Fruit fly (Drosophila melanogaster): Measurements from ENCODE around the gene CAH6.

DNA sequence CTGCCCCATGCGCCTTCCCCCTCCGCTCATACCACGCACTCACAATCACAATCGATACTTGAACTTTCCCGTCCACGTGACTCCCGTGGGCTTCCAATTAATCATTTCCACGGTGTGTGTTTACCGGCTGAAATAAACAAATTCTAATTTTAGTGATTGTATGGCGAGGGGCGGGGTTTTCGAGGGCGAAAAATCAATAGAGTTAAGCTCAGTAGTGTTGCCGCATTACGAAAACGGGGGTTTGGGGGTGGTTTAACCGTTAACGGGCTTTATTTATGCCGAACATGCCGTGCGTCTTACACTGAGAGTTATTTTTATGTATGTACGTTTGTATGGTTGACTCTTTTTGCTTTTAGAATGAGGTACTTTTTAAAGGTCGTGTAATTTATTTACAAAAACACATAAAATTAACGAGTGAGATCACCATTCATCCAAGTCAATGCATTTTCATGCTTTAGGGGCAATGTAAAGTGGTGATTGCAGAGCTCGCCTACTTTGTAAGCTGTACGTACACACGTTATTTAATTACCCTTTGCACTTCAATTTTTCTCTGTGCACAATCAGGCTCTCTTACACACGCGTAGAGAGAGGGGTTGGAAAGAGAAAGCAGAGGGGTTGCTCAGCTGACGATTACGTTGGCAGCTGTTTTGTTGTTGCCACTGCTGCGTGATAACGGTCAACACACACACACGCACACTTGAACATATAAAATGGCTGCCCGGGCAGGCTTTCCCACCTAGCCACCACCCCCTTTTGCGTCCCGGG is 35.1 kb upstream of the CAH6 start:
- TF ChIP-seq CG10348 (GFP tag; IDR thresholded peaks at IDR 0.05) (no peak), CG13204 (GFP tag; optimal IDR thresholded peaks at IDR 0.05) (no peak), Pif1A (GFP tag; optimal IDR thresholded peaks at IDR 0.05) (peak; percentile 59), rn (GFP tag; IDR thresholded peaks at IDR 0.05) (no peak), CG34367 (tag; optimal IDR thresholded peaks at IDR 0.05) (peak; percentile 67)

Data from whole organism, pupa.